Worm (Caenorhabditis elegans): Measurements from ENCODE around the gene T09A12.8.

The T09A12.8 gene

ce11 chrIV:8287287-8287686, 43.8 kb upstream of the T09A12.8 start:
- no peak for TF ChIP-seq R02D3.7 (tag; optimal IDR thresholded peaks at IDR 0.05)
- no peak for TF ChIP-seq jun-1 (tag; optimal IDR thresholded peaks at IDR 0.05)
- no peak for TF ChIP-seq aly-2 (tag; optimal IDR thresholded peaks at IDR 0.05)
- no peak for TF ChIP-seq fkh-2 (tag; optimal IDR thresholded peaks at IDR 0.05)
- no peak for TF ChIP-seq nhr-12 (tag; optimal IDR thresholded peaks at IDR 0.05)
- no peak for TF ChIP-seq ztf-11 (tag; optimal IDR thresholded peaks at IDR 0.05)

ce11 chrIV:8286352-8286751, 42.9 kb upstream of the T09A12.8 start, which contains the start of gene K07H8.9:
Gene K07H8.9 (minus strand): TSS chrIV:8286476.
- TF ChIP-seq ceh-82 (tag; optimal IDR thresholded peaks at IDR 0.05): no peak
- no peak for TF ChIP-seq nhr-43 (tag; optimal IDR thresholded peaks at IDR 0.05; ENCODE audit: poor library complexity, severe bottlenecking)
- no peak for TF ChIP-seq elt-3 (tag; optimal IDR thresholded peaks at IDR 0.05)
- no peak for TF ChIP-seq fkh-2 (tag; optimal IDR thresholded peaks at IDR 0.05)

ce11 chrIV:8283214-8283613, 39.7 kb upstream of the T09A12.8 start:
- no peak for TF ChIP-seq hmg-11 (tag; optimal IDR thresholded peaks at IDR 0.05)
- no peak for TF ChIP-seq ztf-4 (tag; optimal IDR thresholded peaks at IDR 0.05)
- no peak for TF ChIP-seq nhr-67 (tag; optimal IDR thresholded peaks at IDR 0.05)
- no peak for TF ChIP-seq egl-27 (tag; optimal IDR thresholded peaks at IDR 0.05)
- TF ChIP-seq sea-2 (GFP tag; optimal IDR thresholded peaks at IDR 0.05): no peak
- no peak for TF ChIP-seq lsy-12 (tag; optimal IDR thresholded peaks at IDR 0.05)
- TF ChIP-seq nhr-12 (tag; optimal IDR thresholded peaks at IDR 0.05): no peak
- no peak for TF ChIP-seq snpc-4 (tag; optimal IDR thresholded peaks at IDR 0.05)
- TF ChIP-seq mdl-1 (tag; optimal IDR thresholded peaks at IDR 0.05): no peak
- TF ChIP-seq nfya-1 (tag; optimal IDR thresholded peaks at IDR 0.05; ENCODE audit: insufficient read depth): no peak
- TF ChIP-seq nhr-23 (tag; optimal IDR thresholded peaks at IDR 0.05): no peak
- TF ChIP-seq fkh-2 (tag; optimal IDR thresholded peaks at IDR 0.05): no peak
- no peak for TF ChIP-seq nhr-25 (tag; optimal IDR thresholded peaks at IDR 0.05)
- no peak for TF ChIP-seq nhr-11 (tag; optimal IDR thresholded peaks at IDR 0.05)

ce11 chrIV:8276609-8277008, 33.1 kb upstream of the T09A12.8 start, which contains the start of gene K07H8.12:
Gene K07H8.12 (minus strand): TSS chrIV:8276709.
- TF ChIP-seq daf-12 (tag; optimal IDR thresholded peaks at IDR 0.05): no peak
- TF ChIP-seq nhr-25 (tag; optimal IDR thresholded peaks at IDR 0.05): no peak
- TF ChIP-seq nhr-77 (tag; optimal IDR thresholded peaks at IDR 0.05): no peak
- no peak for TF ChIP-seq nhr-76 (tag; optimal IDR thresholded peaks at IDR 0.05)
- TF ChIP-seq nfya-1 (tag; optimal IDR thresholded peaks at IDR 0.05; ENCODE audit: insufficient read depth): no peak
- TF ChIP-seq pqm-1 (tag; optimal IDR thresholded peaks at IDR 0.05): no peak
- TF ChIP-seq nhr-11 (tag; optimal IDR thresholded peaks at IDR 0.05): no peak
- no peak for TF ChIP-seq zag-1 (tag; optimal IDR thresholded peaks at IDR 0.05)
- TF ChIP-seq R02D3.7 (tag; optimal IDR thresholded peaks at IDR 0.05): no peak
- TF ChIP-seq pha-4 (tag; optimal IDR thresholded peaks at IDR 0.05): no peak
- TF ChIP-seq fkh-10 (GFP tag; optimal IDR thresholded peaks at IDR 0.05): no peak
- no peak for TF ChIP-seq ceh-28 (tag; optimal IDR thresholded peaks at IDR 0.05)
- TF ChIP-seq lsy-12 (tag; optimal IDR thresholded peaks at IDR 0.05): no peak
- TF ChIP-seq elt-3 (tag; optimal IDR thresholded peaks at IDR 0.05): no peak
- TF ChIP-seq ceh-82 (tag; optimal IDR thresholded peaks at IDR 0.05): no peak

ce11 chrIV:8275232-8275631, 31.7 kb upstream of the T09A12.8 start, which contains the start of gene K07H8.11:
Gene K07H8.11 (minus strand): TSS chrIV:8275332.
- TF ChIP-seq mdl-1 (tag; optimal IDR thresholded peaks at IDR 0.05): no peak
- no peak for TF ChIP-seq ceh-9 (tag; optimal IDR thresholded peaks at IDR 0.05)
- TF ChIP-seq egl-5 (tag; optimal IDR thresholded peaks at IDR 0.05): no peak
- TF ChIP-seq ztf-4 (tag; optimal IDR thresholded peaks at IDR 0.05): no peak
- TF ChIP-seq lin-39 (tag; optimal IDR thresholded peaks at IDR 0.05): no peak
- TF ChIP-seq nhr-67 (tag; optimal IDR thresholded peaks at IDR 0.05): no peak
- no peak for TF ChIP-seq ama-1 (optimal IDR thresholded peaks at IDR 0.05)
- TF ChIP-seq elt-2 (tag; optimal IDR thresholded peaks at IDR 0.05): no peak
- TF ChIP-seq ceh-82 (tag; optimal IDR thresholded peaks at IDR 0.05): no peak
- no peak for TF ChIP-seq nhr-11 (tag; optimal IDR thresholded peaks at IDR 0.05)
- TF ChIP-seq pha-4 (tag; optimal IDR thresholded peaks at IDR 0.05): no peak
- no peak for TF ChIP-seq nhr-25 (tag; optimal IDR thresholded peaks at IDR 0.05)
- no peak for TF ChIP-seq aly-2 (tag; optimal IDR thresholded peaks at IDR 0.05)
- TF ChIP-seq sea-2 (GFP tag; optimal IDR thresholded peaks at IDR 0.05): no peak
